Fruit fly (Drosophila melanogaster) whole organism, embryonic: ENCODE results near the gene Lerp.

Experiments used
- CG18619 ChIP-seq: fragments of 200-800 bp; sonication (Bioruptor generic); optimal IDR thresholded peaks from 3 replicates; lab custom pipeline; 2017; ENCODE audit warnings: missing biosample characterization, mild to moderate bottlenecking, missing genetic modification characterization
- CG4360 ChIP-seq: fragments of 200-800 bp; sonication (Bioruptor generic); IDR thresholded peaks from 2 replicates; pipeline ENCODE4 v1.3.6; 2022; ENCODE audit warnings: missing biosample characterization, missing genetic modification characterization
- CG5180 ChIP-seq: fragments of 200-800 bp; sonication (Bioruptor generic); optimal IDR thresholded peaks from 3 replicates; lab custom pipeline; 2017; ENCODE audit warnings: missing biosample characterization, missing genetic modification characterization, mild to moderate bottlenecking, moderate library complexity, missing genetic modification reagents
- CG6254 ChIP-seq: fragments of 200-800 bp; sonication (Bioruptor generic); optimal IDR thresholded peaks from 3 replicates; lab custom pipeline; 2017; ENCODE audit warnings: mild to moderate bottlenecking, missing biosample characterization, missing genetic modification reagents, missing genetic modification characterization
- Dek ChIP-seq: fragments of 200-800 bp; sonication (Bioruptor generic); optimal IDR thresholded peaks from 3 replicates; lab custom pipeline; 2019; ENCODE audit warnings: missing biosample characterization, mild to moderate bottlenecking, missing genetic modification characterization, moderate library complexity
- Doc2 ChIP-seq: fragments of 200-800 bp; sonication (Bioruptor generic); IDR thresholded peaks from 2 replicates; pipeline ENCODE4 v1.3.6; 2022; ENCODE audit warnings: missing biosample characterization, missing genetic modification characterization
- Meics ChIP-seq: fragments of 200-800 bp; sonication (Bioruptor generic); optimal IDR thresholded peaks from 2 replicates; lab custom pipeline; 2017; ENCODE audit warnings: missing biosample characterization, mild to moderate bottlenecking, missing genetic modification characterization
- Pdp1 ChIP-seq, 2 experiments: fragments of 200-800 bp; sonication (Bioruptor generic); optimal IDR thresholded peaks; 3 replicates each; lab custom pipeline; 2016; ENCODE audit warnings: missing biosample characterization in 2 of 2, missing genetic modification characterization in 2 of 2, mild to moderate bottlenecking in 1 of 2, moderate library complexity in 1 of 2
- Xrp1 ChIP-seq: fragments of 200-800 bp; sonication (Bioruptor generic); IDR thresholded peaks from 2 replicates; pipeline ENCODE4 v1.3.6; 2022; ENCODE audit warnings: missing biosample characterization, missing genetic modification characterization
- dmrt11E ChIP-seq: fragments of 200-800 bp; sonication (Bioruptor generic); optimal IDR thresholded peaks from 3 replicates; lab custom pipeline; 2018; ENCODE audit warnings: missing biosample characterization, mild to moderate bottlenecking, missing genetic modification characterization, moderate library complexity
- en ChIP-seq: fragments of 200-800 bp; sonication (Bioruptor generic); optimal IDR thresholded peaks from 2 replicates; lab custom pipeline; 2016; ENCODE audit warnings: missing biosample characterization, missing genetic modification characterization
- fd64A ChIP-seq: fragments of 200-800 bp; sonication (Bioruptor generic); optimal IDR thresholded peaks from 3 replicates; lab custom pipeline; 2018; ENCODE audit warnings: missing biosample characterization, mild to moderate bottlenecking, missing genetic modification characterization
- kni ChIP-seq: fragments of 200-800 bp; sonication (Bioruptor generic); optimal IDR thresholded peaks from 3 replicates; lab custom pipeline; 2017; ENCODE audit warnings: mild to moderate bottlenecking, missing biosample characterization, missing genetic modification reagents, missing genetic modification characterization
- lab ChIP-seq: fragments of 200-800 bp; sonication (Bioruptor generic); optimal IDR thresholded peaks from 3 replicates; lab custom pipeline; 2017; ENCODE audit warnings: missing biosample characterization, missing genetic modification characterization, mild to moderate bottlenecking, moderate library complexity, missing genetic modification reagents
- lbe ChIP-seq: fragments of 200-800 bp; sonication (Bioruptor generic); optimal IDR thresholded peaks from 2 replicates; lab custom pipeline; 2016; ENCODE audit warnings: missing biosample characterization, mild to moderate bottlenecking, missing genetic modification characterization
- peb ChIP-seq: fragments of 200-800 bp; sonication (Bioruptor generic); IDR thresholded peaks from 2 replicates; pipeline ENCODE4 v1.3.6; 2022; ENCODE audit warnings: missing biosample characterization, missing genetic modification characterization
- pho ChIP-seq: fragments of 200-800 bp; sonication (Bioruptor generic); optimal IDR thresholded peaks from 2 replicates; lab custom pipeline; 2016; ENCODE audit warnings: missing biosample characterization, missing genetic modification characterization
- salm ChIP-seq: fragments of 200-800 bp; sonication (Bioruptor generic); optimal IDR thresholded peaks from 2 replicates; lab custom pipeline; 2018; ENCODE audit warnings: missing biosample characterization, mild to moderate bottlenecking, missing genetic modification characterization
- twi ChIP-seq: fragments of 200-800 bp; optimal IDR thresholded peaks from 2 replicates; lab custom pipeline; 2019; ENCODE audit warnings: missing biosample characterization, mild to moderate bottlenecking, missing genetic modification characterization, moderate library complexity

Lerp gene

DNA sequence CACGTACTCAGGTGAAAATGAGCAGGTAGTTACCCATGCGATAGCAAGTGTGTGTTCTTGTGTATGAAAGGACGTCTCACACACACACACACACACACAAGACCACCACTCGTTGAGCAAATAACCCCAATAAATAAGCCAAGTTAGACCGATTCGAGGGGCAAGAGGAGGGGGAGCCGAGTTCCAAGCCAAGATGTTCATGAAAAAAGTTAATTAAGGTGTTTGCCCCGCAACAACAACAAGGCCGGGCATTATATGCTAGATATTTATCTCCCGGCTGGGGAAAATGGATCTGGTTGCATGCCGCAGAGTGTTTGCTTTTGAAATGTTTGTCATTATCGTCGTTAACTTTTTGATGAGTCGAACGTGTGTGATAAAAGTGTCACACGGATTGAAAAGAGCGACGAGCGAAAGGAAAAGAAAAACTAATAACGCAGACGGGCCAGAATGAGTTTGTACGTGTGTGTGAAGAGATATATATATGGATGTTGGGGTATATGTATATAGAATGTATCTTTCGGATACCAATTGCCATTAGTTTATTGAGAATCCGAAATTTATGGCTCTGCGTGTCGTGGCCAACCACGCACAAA lies 66.3 kb downstream of the Lerp start (continued):
- TF ChIP-seq salm (tag; lab: Kevin White, UChicago) (peak; percentile 15), lab (no peak), Dek (tag; lab: Kevin White, UChicago) (no peak), peb (GFP tag; lab: Robert Waterston, UW) (no peak), CG18619 (GFP tag; lab: Kevin White, UChicago) (peak; percentile 28), kni (GFP tag; lab: Kevin White, UChicago) (peak; percentile 98), dmrt11E (tag; lab: Kevin White, UChicago) (peak; percentile 55), CG6254 (GFP tag; lab: Kevin White, UChicago) (peak; percentile 46), Xrp1 (peak; percentile 58)

DNA sequence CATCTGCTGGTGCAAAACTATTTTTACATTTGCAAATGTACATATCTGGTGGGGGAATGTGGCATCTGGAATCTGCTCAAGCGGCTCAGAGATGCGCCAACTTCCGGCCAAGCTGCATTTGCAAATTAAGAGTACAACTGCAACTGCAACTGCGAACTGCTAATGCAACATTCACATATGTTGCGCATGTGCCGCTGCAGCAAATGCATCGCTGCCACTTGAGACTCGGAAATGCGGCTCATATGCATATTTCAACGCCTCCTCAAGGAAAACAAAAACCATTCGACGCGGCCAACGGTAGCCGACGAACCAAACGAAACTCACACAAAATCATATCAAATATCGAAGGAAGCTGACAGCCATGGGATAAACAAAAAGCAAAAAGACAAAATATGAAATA lies 67.6 kb downstream of the Lerp start:
- TF ChIP-seq Meics (GFP tag; lab: Kevin White, UChicago) (no peak), lbe (GFP tag; lab: Kevin White, UChicago) (no peak), CG5180 (no peak), en (GFP tag; lab: Kevin White, UChicago) (no peak), CG4360 (GFP tag; lab: Robert Waterston, UW) (0 out of 2 replicates have a peak, but pooled peaks have one; percentile 19), twi (tag; lab: Kevin White, UChicago) (peak; percentile 98), fd64A (GFP tag; lab: Kevin White, UChicago) (no peak), Doc2 (GFP tag; lab: Robert Waterston, UW) (no peak), Pdp1 (GFP tag; optimal IDR thresholded peaks at IDR 0.05; lab: Kevin White, UChicago) (no peak), pho (GFP tag; lab: Kevin White, UChicago) (no peak)
- TF ChIP-seq, all 482 proteins: peak for 2
